Worm (Caenorhabditis elegans): ENCODE measurements around the gene utp-20.

The utp-20 gene

ce11 chrII:6499067-6499466 lies 37.1 kb upstream of the utp-20 start, which contains the start of gene twk-49:
TSS of gene twk-49 (minus strand) at chrII:6499167.
- TF ChIP-seq ref-1 (GFP tag; conservative IDR thresholded peaks at IDR 0.05) (no peak), cog-1 (tag; optimal IDR thresholded peaks at IDR 0.05) (no peak), tab-1 (GFP tag; IDR thresholded peaks at IDR 0.05) (no peak), ztf-29 (GFP tag; IDR thresholded peaks at IDR 0.05) (no peak), ztf-23 (GFP tag; IDR thresholded peaks at IDR 0.05) (no peak), klf-2 (GFP tag; conservative IDR thresholded peaks at IDR 0.05) (no peak), T22C8.4 (GFP tag; IDR thresholded peaks at IDR 0.05) (no peak), flt-1 (GFP tag; IDR thresholded peaks at IDR 0.05) (no peak), med-1 (GFP tag; optimal IDR thresholded peaks at IDR 0.05; ENCODE audit: insufficient read depth) (no peak)

DNA sequence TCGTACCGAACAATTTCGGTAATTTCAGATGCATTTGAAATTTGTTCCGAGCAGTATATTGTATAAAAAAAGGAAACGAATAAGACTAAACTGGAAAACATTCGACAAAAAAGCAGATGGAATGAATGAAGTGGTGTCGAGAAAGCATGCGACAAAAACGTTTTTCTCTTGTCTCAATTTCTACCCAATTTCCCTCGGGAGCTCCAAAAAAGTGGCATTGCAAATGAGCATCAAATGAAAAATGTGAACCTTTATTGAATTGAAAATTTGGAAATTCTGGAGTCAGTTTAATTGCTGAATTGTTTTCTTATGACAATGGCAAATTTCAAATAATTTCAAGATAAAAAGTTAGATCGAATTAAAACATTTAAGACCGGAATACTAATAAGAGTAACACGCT lies 36.0 kb upstream of the utp-20 start, which contains the start of gene R05G9.5:
TSS of gene R05G9.5 (minus strand) at position 101 of the 400 bp plus-strand sequence.
- TF ChIP-seq med-1 (GFP tag; optimal IDR thresholded peaks at IDR 0.05; ENCODE audit: insufficient read depth), result no peak
- TF ChIP-seq ref-1 (GFP tag; conservative IDR thresholded peaks at IDR 0.05), result no peak
- TF ChIP-seq cog-1 (tag; optimal IDR thresholded peaks at IDR 0.05), result no peak
- no peak for TF ChIP-seq tab-1 (GFP tag; IDR thresholded peaks at IDR 0.05)
- TF ChIP-seq flt-1 (GFP tag; IDR thresholded peaks at IDR 0.05), result no peak
- no peak for TF ChIP-seq ztf-23 (GFP tag; IDR thresholded peaks at IDR 0.05)
- TF ChIP-seq ztf-29 (GFP tag; IDR thresholded peaks at IDR 0.05), result no peak
- no peak for TF ChIP-seq T22C8.4 (GFP tag; IDR thresholded peaks at IDR 0.05)
- TF ChIP-seq klf-2 (GFP tag; conservative IDR thresholded peaks at IDR 0.05), result no peak

- TF ChIP-seq cog-1 (tag; optimal IDR thresholded peaks at IDR 0.05), result no peak
- no peak for TF ChIP-seq T22C8.4 (GFP tag; IDR thresholded peaks at IDR 0.05)
- TF ChIP-seq flt-1 (GFP tag; IDR thresholded peaks at IDR 0.05), result no peak
- no peak for TF ChIP-seq ztf-23 (GFP tag; IDR thresholded peaks at IDR 0.05)
- no peak for TF ChIP-seq tab-1 (GFP tag; IDR thresholded peaks at IDR 0.05)
- TF ChIP-seq ref-1 (GFP tag; conservative IDR thresholded peaks at IDR 0.05), result no peak
- no peak for TF ChIP-seq med-1 (GFP tag; optimal IDR thresholded peaks at IDR 0.05; ENCODE audit: insufficient read depth)
- TF ChIP-seq ztf-29 (GFP tag; IDR thresholded peaks at IDR 0.05), result no peak
- TF ChIP-seq klf-2 (GFP tag; conservative IDR thresholded peaks at IDR 0.05), result no peak
Measured at ce11 chrII:6501420-6501819, 34.8 kb upstream of the utp-20 start, which contains the start of gene R05G9.3. TSS of gene R05G9.3 (minus strand) at chrII:6501520.

ce11 chrII:6502826-6503225 lies 33.3 kb upstream of the utp-20 start, which contains the start of gene R05G9.1:
TSS of gene R05G9.1 (plus strand) at chrII:6503168.
- no peak for TF ChIP-seq tab-1 (GFP tag; IDR thresholded peaks at IDR 0.05)
- no peak for TF ChIP-seq klf-2 (GFP tag; conservative IDR thresholded peaks at IDR 0.05)
- TF ChIP-seq ztf-29 (GFP tag; IDR thresholded peaks at IDR 0.05), result no peak
- TF ChIP-seq T22C8.4 (GFP tag; IDR thresholded peaks at IDR 0.05), result no peak
- no peak for TF ChIP-seq flt-1 (GFP tag; IDR thresholded peaks at IDR 0.05)
- TF ChIP-seq ztf-23 (GFP tag; IDR thresholded peaks at IDR 0.05), result no peak
- no peak for TF ChIP-seq ref-1 (GFP tag; conservative IDR thresholded peaks at IDR 0.05)
- no peak for TF ChIP-seq med-1 (GFP tag; optimal IDR thresholded peaks at IDR 0.05; ENCODE audit: insufficient read depth)
- TF ChIP-seq cog-1 (tag; optimal IDR thresholded peaks at IDR 0.05), result no peak

- TF ChIP-seq ztf-29 (GFP tag; IDR thresholded peaks at IDR 0.05) (no peak), med-1 (GFP tag; optimal IDR thresholded peaks at IDR 0.05; ENCODE audit: insufficient read depth) (no peak), tab-1 (GFP tag; IDR thresholded peaks at IDR 0.05) (no peak), T22C8.4 (GFP tag; IDR thresholded peaks at IDR 0.05) (no peak), flt-1 (GFP tag; IDR thresholded peaks at IDR 0.05) (no peak), ref-1 (GFP tag; conservative IDR thresholded peaks at IDR 0.05) (no peak), cog-1 (tag; optimal IDR thresholded peaks at IDR 0.05) (no peak)
Measured at ce11 chrII:6513357-6513756, 22.8 kb upstream of the utp-20 start.

DNA sequence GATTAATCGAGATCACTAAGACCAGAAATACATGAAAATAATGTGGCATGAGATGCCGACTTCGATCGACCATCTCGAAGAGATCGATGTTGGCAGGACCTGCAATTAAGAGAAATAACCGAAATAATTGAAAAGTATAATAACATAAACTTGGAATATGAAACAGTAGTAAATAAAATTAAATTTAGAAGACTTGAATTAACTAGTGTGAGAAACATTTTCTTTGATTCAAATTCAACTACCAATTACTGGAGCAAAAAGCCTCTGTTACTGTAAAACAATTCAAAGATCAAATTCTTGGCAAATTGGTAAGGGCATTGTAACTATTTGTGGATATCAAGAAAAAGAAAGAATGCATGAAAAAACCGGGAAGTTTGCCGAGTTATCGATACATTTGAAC lies 22.3 kb upstream of the utp-20 start, which contains the start of gene R05G9R.1:
TSS of gene R05G9R.1 (minus strand) at position 101 of the 400 bp plus-strand sequence.
- TF ChIP-seq ref-1 (GFP tag; conservative IDR thresholded peaks at IDR 0.05), result no peak
- TF ChIP-seq T22C8.4 (GFP tag; IDR thresholded peaks at IDR 0.05), result no peak
- TF ChIP-seq klf-2 (GFP tag; conservative IDR thresholded peaks at IDR 0.05), result no peak
- TF ChIP-seq ztf-29 (GFP tag; IDR thresholded peaks at IDR 0.05), result no peak
- TF ChIP-seq tab-1 (GFP tag; IDR thresholded peaks at IDR 0.05), result no peak
- no peak for TF ChIP-seq ztf-23 (GFP tag; IDR thresholded peaks at IDR 0.05)
- no peak for TF ChIP-seq cog-1 (tag; optimal IDR thresholded peaks at IDR 0.05)
- TF ChIP-seq flt-1 (GFP tag; IDR thresholded peaks at IDR 0.05), result no peak
- no peak for TF ChIP-seq med-1 (GFP tag; optimal IDR thresholded peaks at IDR 0.05; ENCODE audit: insufficient read depth)

DNA sequence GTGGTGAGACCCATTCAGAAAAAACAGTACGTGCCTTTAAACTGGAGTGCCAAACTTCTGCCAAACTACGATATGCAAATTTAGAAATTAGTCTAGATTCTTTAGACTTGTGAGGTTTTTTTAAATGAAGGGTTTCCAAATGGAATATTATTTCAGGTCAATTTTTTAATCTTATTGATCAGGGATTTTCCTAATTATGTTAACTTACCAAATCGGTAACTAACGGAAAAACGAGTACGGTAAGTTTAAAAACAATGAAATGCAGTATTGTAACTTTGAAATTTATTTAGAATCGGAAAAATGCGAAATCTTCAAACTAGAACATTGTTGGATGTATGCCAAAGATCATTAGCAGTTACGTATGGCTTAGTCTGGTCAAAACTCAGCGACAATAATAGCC lies 19.9 kb upstream of the utp-20 start, which contains the start of gene C56E6.7:
TSS of gene C56E6.7 (plus strand) at position 301 of the 400 bp plus-strand sequence.
- TF ChIP-seq flt-1 (GFP tag; IDR thresholded peaks at IDR 0.05) (no peak), med-1 (GFP tag; optimal IDR thresholded peaks at IDR 0.05; ENCODE audit: insufficient read depth) (no peak), ztf-29 (GFP tag; IDR thresholded peaks at IDR 0.05) (no peak), tab-1 (GFP tag; IDR thresholded peaks at IDR 0.05) (no peak), ref-1 (GFP tag; conservative IDR thresholded peaks at IDR 0.05) (no peak), T22C8.4 (GFP tag; IDR thresholded peaks at IDR 0.05) (no peak), cog-1 (tag; optimal IDR thresholded peaks at IDR 0.05) (no peak), ztf-23 (GFP tag; IDR thresholded peaks at IDR 0.05) (no peak), klf-2 (GFP tag; conservative IDR thresholded peaks at IDR 0.05) (no peak)

DNA sequence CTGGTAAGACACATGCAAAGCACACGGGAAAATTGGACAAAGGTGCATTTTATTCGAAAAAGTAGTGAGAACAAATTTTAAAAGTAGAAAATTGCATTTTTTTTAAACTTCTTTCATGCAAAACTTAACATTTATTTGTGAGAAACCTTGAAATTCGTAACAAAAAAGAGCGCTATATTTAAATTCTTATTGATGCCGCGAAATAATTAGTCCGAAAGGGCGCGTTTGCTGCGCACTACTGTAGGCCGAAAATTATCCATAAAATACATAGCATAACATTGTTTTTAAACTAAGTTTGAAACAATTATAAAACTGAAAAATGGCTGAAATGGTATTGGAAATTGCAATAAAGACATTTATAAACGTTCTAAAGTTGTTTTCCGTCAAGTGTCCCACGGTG lies 16.5 kb upstream of the utp-20 start:
- TF ChIP-seq ztf-29 (GFP tag; IDR thresholded peaks at IDR 0.05) (no peak), klf-2 (GFP tag; conservative IDR thresholded peaks at IDR 0.05) (no peak), T22C8.4 (GFP tag; IDR thresholded peaks at IDR 0.05) (no peak), cog-1 (tag; optimal IDR thresholded peaks at IDR 0.05) (no peak), flt-1 (GFP tag; IDR thresholded peaks at IDR 0.05) (no peak), ref-1 (GFP tag; conservative IDR thresholded peaks at IDR 0.05) (no peak)

DNA sequence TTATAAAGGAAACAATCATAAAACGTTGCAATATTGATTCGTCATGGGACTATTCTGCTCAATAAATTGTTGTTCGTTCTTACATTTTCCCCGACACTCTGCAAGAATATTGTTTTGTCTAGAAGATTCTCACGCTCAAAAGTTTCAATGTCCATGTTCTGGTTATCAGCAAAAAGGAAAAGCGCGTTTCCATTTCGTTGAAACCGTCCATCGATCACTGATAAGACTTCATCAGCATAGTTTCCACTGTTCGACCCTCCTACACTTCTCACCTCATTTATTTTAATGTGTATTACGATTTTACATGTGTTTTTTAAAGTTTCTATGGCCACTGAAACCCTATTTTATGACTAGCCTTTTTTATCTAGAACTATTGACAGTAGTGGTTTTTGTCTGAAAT lies 16.1 kb upstream of the utp-20 start:
- TF ChIP-seq T22C8.4 (GFP tag; IDR thresholded peaks at IDR 0.05) (no peak), ztf-23 (GFP tag; IDR thresholded peaks at IDR 0.05) (no peak), med-1 (GFP tag; optimal IDR thresholded peaks at IDR 0.05; ENCODE audit: insufficient read depth) (no peak), ztf-29 (GFP tag; IDR thresholded peaks at IDR 0.05) (no peak), ref-1 (GFP tag; conservative IDR thresholded peaks at IDR 0.05) (no peak), klf-2 (GFP tag; conservative IDR thresholded peaks at IDR 0.05) (no peak), flt-1 (GFP tag; IDR thresholded peaks at IDR 0.05) (no peak), cog-1 (tag; optimal IDR thresholded peaks at IDR 0.05) (no peak), tab-1 (GFP tag; IDR thresholded peaks at IDR 0.05) (no peak)

Data from whole organism, midembryonic.